Worm (Caenorhabditis elegans): ENCODE data around the gene F02D10.3.

DNA sequence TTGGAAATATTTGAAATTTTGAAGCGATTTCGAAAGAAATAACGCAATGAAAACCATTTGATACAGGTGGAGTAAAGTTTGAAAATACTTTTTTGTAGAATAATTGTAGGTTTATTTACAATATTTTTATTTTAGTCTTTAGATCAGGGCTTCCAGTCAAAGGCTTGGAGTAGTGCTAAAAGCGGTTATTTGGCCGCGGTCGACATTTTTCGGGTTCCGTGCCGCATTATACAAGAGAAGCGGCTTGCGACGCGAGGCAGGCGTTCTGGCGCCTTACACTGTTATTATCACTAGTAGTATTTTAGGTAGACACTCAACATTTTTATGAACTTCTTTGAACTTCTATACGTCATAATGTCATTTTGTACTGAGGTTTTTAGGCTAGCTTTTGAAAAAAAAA lies 44.1 kb upstream of the F02D10.3 start:
- TF ChIP-seq efl-1 (optimal IDR thresholded peaks at IDR 0.05) (no peak), efl-1 (GFP tag; optimal IDR thresholded peaks at IDR 0.05 in 1 of 2) (no peak), C04F5.9 (tag; optimal IDR thresholded peaks at IDR 0.05) (no peak), unc-98 (GFP tag; IDR thresholded peaks at IDR 0.05) (no peak), unc-62 (GFP tag; optimal IDR thresholded peaks at IDR 0.05) (no peak), ztf-11 (tag; optimal IDR thresholded peaks at IDR 0.05) (no peak), nhr-76 (tag; optimal IDR thresholded peaks at IDR 0.05) (no peak), mdl-1 (tag; optimal IDR thresholded peaks at IDR 0.05) (no peak), rnt-1 (tag; optimal IDR thresholded peaks at IDR 0.05) (no peak), ets-5 (GFP tag; IDR thresholded peaks at IDR 0.05) (no peak), nhr-11 (tag; optimal IDR thresholded peaks at IDR 0.05) (no peak), ceh-63 (GFP tag; optimal IDR thresholded peaks at IDR 0.05) (no peak), elt-2 (tag; optimal IDR thresholded peaks at IDR 0.05) (no peak)
